Worm (Caenorhabditis elegans): ENCODE measurements around the gene C53D6.7.

ce11 chrIV:9001184-9001583 lies 35.8 kb downstream of the C53D6.7 start:
- TF ChIP-seq dao-5 (tag; optimal IDR thresholded peaks at IDR 0.05): no peak
- no peak for TF ChIP-seq W03F9.2 (tag; optimal IDR thresholded peaks at IDR 0.05)

All from whole organism, L4/young adult.